Fruit fly (Drosophila melanogaster): ENCODE data around the gene Sxl.

DNA sequence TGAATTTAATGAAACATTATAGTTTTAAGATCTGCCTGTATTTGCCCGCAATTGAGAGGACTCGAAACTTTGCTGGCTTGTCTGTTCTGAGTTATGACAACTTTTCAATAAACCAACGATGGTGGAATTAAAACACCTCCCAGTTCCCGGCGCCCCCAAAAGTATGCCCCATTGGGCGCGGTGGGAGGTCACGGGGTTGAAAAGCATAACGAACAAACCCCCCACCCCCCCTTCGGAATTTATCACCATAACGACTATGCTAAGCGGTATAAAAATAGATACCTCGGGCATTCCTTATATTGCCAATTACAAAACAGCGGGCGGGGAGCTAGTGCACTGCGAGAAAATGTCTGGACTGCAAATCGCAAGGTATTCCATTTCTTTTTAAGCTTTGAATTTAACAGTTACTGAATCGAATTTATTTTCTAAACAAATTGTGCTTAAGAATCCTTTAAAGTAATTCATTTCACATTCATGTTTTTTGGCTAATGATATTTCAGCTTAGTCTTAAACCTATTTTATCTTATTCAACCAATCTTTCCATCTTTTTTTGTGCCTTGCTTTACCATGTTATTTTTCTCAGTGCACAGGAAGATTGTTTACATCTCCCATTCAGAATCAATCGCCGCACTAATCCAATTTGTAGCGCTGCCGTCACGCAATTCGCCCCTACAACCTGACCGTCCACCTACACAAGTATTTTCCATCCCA is 3.6 kb upstream of the Sxl start:
- TF ChIP-seq CG7101 (tag; optimal IDR thresholded peaks at IDR 0.05) (peak; percentile 78), Crg-1 (GFP tag; optimal IDR thresholded peaks at IDR 0.05) (peak; percentile 61), CG12768 (GFP tag; optimal IDR thresholded peaks at IDR 0.05) (peak; percentile 66), Clk (GFP tag; optimal IDR thresholded peaks at IDR 0.05) (peak; percentile 8), kay (GFP tag; ENCODE audit: borderline replicate concordance) (no peak), Mnt (GFP tag; optimal IDR thresholded peaks at IDR 0.05) (peak; percentile 36), Hr96 (GFP tag; optimal IDR thresholded peaks at IDR 0.05) (peak; percentile 56), cnc (optimal IDR thresholded peaks at IDR 0.05) (no peak), CG1620 (GFP tag; optimal IDR thresholded peaks at IDR 0.05) (peak; percentile 61), pad (GFP tag; optimal IDR thresholded peaks at IDR 0.05) (peak; percentile 27), CG14711 (tag; optimal IDR thresholded peaks at IDR 0.05) (peak; percentile 65), cic (GFP tag; optimal IDR thresholded peaks at IDR 0.05) (no peak)

All from whole organism, adult.